Worm (Caenorhabditis elegans) whole organism, young adult: Measurements from ENCODE around the gene pigm-1.

ENCODE experiments used
- athp-1 ChIP-seq: sonication (generic microtip); optimal IDR thresholded peaks from 2 replicates; lab custom pipeline; 2017; ENCODE audit warnings: mild to moderate bottlenecking, missing genetic modification characterization, missing compliant biosample characterization
- attf-3 ChIP-seq: fragments of 200-800 bp; sonication (Bioruptor generic); conservative IDR thresholded peaks from 2 replicates; pipeline ENCODE4 v1.3.6; 2022; ENCODE audit warnings: missing genetic modification reagents, missing genetic modification characterization, missing compliant biosample characterization
- attf-6 ChIP-seq: fragments of 200-800 bp; sonication (Bioruptor generic); IDR thresholded peaks from 2 replicates; pipeline ENCODE4 v1.3.6; 2022; ENCODE audit warnings: missing genetic modification reagents, missing genetic modification characterization, missing compliant biosample characterization
- bed-2 ChIP-seq: fragments of 200-800 bp; sonication (Bioruptor generic); IDR thresholded peaks from 2 replicates; pipeline ENCODE4 v1.3.6; 2022; ENCODE audit warnings: missing genetic modification reagents, missing genetic modification characterization, missing compliant biosample characterization
- cebp-1 ChIP-seq, 2 experiments: fragments of 200-800 bp in 1 of 2; sonication (Bioruptor generic) in 1 of 2; sonication (generic microtip) in 1 of 2; IDR thresholded peaks in 1 of 2; optimal IDR thresholded peaks in 1 of 2; 2 replicates each; pipeline versions ENCODE4 v1.3.6 to Lab custom; 2017 to 2022; ENCODE audit warnings: missing compliant biosample characterization in 2 of 2, missing genetic modification characterization in 2 of 2, mild to moderate bottlenecking in 1 of 2, missing genetic modification reagents in 1 of 2, moderate library complexity in 1 of 2
- egrh-3 ChIP-seq: fragments of 200-800 bp; sonication (Bioruptor generic); IDR thresholded peaks from 2 replicates; pipeline ENCODE4 v1.3.6; 2022; ENCODE audit warnings: missing genetic modification reagents, missing genetic modification characterization, missing compliant biosample characterization
- hsf-1 ChIP-seq: fragments of 200-800 bp; sonication (Bioruptor generic); IDR thresholded peaks from 2 replicates; pipeline ENCODE4 v1.3.6; 2022; ENCODE audit warnings: missing genetic modification reagents, missing genetic modification characterization, missing compliant biosample characterization
- madf-6 ChIP-seq: fragments of 200-800 bp; sonication (Bioruptor generic); IDR thresholded peaks from 2 replicates; pipeline ENCODE4 v1.3.6; 2022; ENCODE audit warnings: missing genetic modification reagents, missing genetic modification characterization, missing compliant biosample characterization
- nhr-90 ChIP-seq: sonication (generic microtip); optimal IDR thresholded peaks from 2 replicates; lab custom pipeline; 2016; ENCODE audit warnings: missing genotype, mild to moderate bottlenecking, missing genetic modification characterization, missing compliant biosample characterization
- snpc-4 ChIP-seq, 5 experiments: fragments of 150-350 bp in 1 of 5; sonication (generic microtip) in 4 of 5; optimal IDR thresholded peaks; 2 replicates each; lab custom pipeline; 2014 to 2018; ENCODE audit warnings: missing genetic modification characterization in 5 of 5, missing biosample characterization in 3 of 5, antibody characterized with exemption in 2 of 5, mild to moderate bottlenecking in 2 of 5, missing compliant biosample characterization in 2 of 5, missing genotype in 2 of 5, moderate library complexity in 2 of 5, missing genetic modification reagents in 1 of 5
- zfh-2 ChIP-seq: fragments of 200-800 bp; sonication (Bioruptor generic); conservative IDR thresholded peaks from 2 replicates; pipeline ENCODE4 v1.3.6; 2022; ENCODE audit warnings: missing genetic modification reagents, missing genetic modification characterization, missing compliant biosample characterization

Gene pigm-1

DNA sequence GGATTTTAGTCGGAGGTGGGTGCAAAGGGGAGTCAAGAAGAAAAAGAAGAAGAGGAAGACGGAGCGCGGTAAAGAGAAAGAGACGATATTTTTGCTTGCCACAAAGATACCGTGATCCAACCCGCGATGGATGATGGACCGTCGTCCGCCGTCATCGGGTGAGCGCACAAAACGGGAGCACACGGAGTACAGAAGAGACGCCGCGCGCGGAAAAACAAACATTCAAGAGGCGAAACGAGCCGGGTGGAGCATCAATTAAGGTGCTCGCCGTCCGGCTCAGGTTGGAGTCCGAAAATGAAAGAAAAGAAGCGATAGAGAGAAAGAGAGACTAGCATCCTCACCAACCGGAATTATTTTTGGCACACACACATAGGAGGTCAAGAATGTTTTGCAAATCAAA, 45.5 kb downstream of the pigm-1 start:
- no peak for TF ChIP-seq nhr-90 (tag; lab: Kevin White, UChicago)
- TF ChIP-seq attf-6 = no peak
- peak; percentile 72 for TF ChIP-seq zfh-2 (GFP tag; lab: Robert Waterston, UW)
- TF ChIP-seq egrh-3 (GFP tag; lab: Robert Waterston, UW) = peak; percentile 15; the same call in 1 of the 2 replicates

DNA sequence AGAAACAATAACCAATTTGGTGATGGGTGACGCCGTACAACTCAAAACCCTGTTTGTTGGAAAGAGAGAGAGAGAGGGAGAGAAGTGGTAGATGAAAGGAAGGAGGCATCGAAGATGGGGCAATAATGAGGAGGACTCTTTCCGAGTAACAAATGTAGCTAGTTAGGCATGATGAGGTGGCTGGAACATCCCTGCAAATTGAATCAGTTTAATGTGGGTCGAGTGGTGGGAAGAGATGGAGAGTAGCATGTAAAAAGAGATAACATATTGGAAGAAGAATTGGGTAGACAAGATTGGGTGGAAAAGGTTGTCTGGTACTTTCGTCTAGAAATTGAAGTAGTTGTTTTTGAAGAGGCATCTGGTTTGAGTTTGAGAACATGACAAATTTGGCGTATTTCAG, 48.0 kb downstream of the pigm-1 start:
- TF ChIP-seq snpc-4 (GFP tag; optimal IDR thresholded peaks at IDR 0.05; lab: Kevin White, UChicago) (no peak), snpc-4 (tag; optimal IDR thresholded peaks at IDR 0.05; lab: Kevin White, UChicago) (no peak), cebp-1 (GFP tag; IDR thresholded peaks at IDR 0.05; lab: Robert Waterston, UW) (no peak), cebp-1 (tag; optimal IDR thresholded peaks at IDR 0.05; lab: Kevin White, UChicago) (no peak), attf-6 (no peak), madf-6 (no peak), hsf-1 (GFP tag; lab: Robert Waterston, UW) (no peak), attf-3 (GFP tag; lab: Robert Waterston, UW) (0 out of 2 replicates have a peak, but pooled peaks have one; percentile 25), bed-2 (GFP tag; lab: Robert Waterston, UW) (no peak)

DNA sequence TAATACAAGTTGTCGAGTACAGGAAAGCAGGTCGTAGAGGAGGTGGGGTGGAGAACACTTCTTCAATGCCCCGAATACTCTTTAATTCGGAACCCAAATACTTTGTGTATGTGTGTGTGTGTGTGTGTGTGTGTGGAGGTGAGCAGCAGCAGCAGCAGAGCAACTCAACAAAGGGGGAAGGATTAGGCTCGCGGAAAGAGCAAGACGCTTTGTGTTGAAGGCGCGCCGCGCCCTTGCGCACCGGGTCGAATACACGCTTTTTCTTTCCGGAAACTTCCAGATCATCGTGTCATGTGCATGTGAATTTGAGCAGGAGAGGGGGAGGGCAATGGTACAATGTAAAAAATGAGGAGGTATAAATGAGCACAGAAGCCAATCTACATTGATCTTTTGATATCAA, 50.5 kb downstream of the pigm-1 start:
- TF ChIP-seq athp-1 (tag; lab: Kevin White, UChicago) (no peak), zfh-2 (GFP tag; lab: Robert Waterston, UW) (peak; percentile 60)
